Worm (Caenorhabditis elegans) whole organism, young adult: ENCODE measurements around the gene plk-1.

Experiments
- F57C9.4 ChIP-seq: sonication (generic microtip); optimal IDR thresholded peaks from 2 replicates; lab custom pipeline; 2017; ENCODE audit warnings: mild to moderate bottlenecking, missing genetic modification characterization, missing compliant biosample characterization
- Y53F4B.3 ChIP-seq: fragments of 200-800 bp; sonication (Bioruptor generic); IDR thresholded peaks from 2 replicates; pipeline ENCODE4 v1.3.6; 2022; ENCODE audit warnings: missing genetic modification reagents, missing genetic modification characterization, missing compliant biosample characterization
- attf-3 ChIP-seq: fragments of 200-800 bp; sonication (Bioruptor generic); conservative IDR thresholded peaks from 2 replicates; pipeline ENCODE4 v1.3.6; 2022; ENCODE audit warnings: missing genetic modification reagents, missing genetic modification characterization, missing compliant biosample characterization
- attf-6 ChIP-seq: fragments of 200-800 bp; sonication (Bioruptor generic); IDR thresholded peaks from 2 replicates; pipeline ENCODE4 v1.3.6; 2022; ENCODE audit warnings: missing genetic modification reagents, missing genetic modification characterization, missing compliant biosample characterization
- dpl-1 ChIP-seq: fragments of 150-350 bp; optimal IDR thresholded peaks from 2 replicates; lab custom pipeline; 2014; ENCODE audit warnings: missing biosample characterization, missing genetic modification reagents, missing genetic modification characterization
- mes-4 ChIP-seq: sonication (generic microtip); optimal IDR thresholded peaks from 2 replicates; lab custom pipeline; 2016; ENCODE audit warnings: missing genotype, missing genetic modification characterization, missing compliant biosample characterization
- rec-8 ChIP-seq, 2 experiments: sonication (generic microtip); optimal IDR thresholded peaks; 2 replicates each; lab custom pipeline; 2016; ENCODE audit warnings: mild to moderate bottlenecking in 2 of 2, missing genetic modification characterization in 2 of 2, missing genetic modification reagents in 2 of 2, missing genotype in 2 of 2, missing biosample characterization in 1 of 2, missing compliant biosample characterization in 1 of 2, moderate library complexity in 1 of 2
- sdz-38 ChIP-seq: sonication (generic microtip); optimal IDR thresholded peaks from 2 replicates; lab custom pipeline; 2016; ENCODE audit warnings: missing genotype, missing genetic modification characterization, missing compliant biosample characterization
- snpc-4 ChIP-seq, 5 experiments: fragments of 150-350 bp in 1 of 5; sonication (generic microtip) in 4 of 5; optimal IDR thresholded peaks; 2 replicates each; lab custom pipeline; 2014 to 2018; ENCODE audit warnings: missing genetic modification characterization in 5 of 5, missing biosample characterization in 3 of 5, antibody characterized with exemption in 2 of 5, mild to moderate bottlenecking in 2 of 5, missing compliant biosample characterization in 2 of 5, missing genotype in 2 of 5, moderate library complexity in 2 of 5, missing genetic modification reagents in 1 of 5
- ztf-26 ChIP-seq: sonication (generic microtip); optimal IDR thresholded peaks from 2 replicates; lab custom pipeline; 2017; ENCODE audit warnings: missing genetic modification characterization, missing compliant biosample characterization

DNA sequence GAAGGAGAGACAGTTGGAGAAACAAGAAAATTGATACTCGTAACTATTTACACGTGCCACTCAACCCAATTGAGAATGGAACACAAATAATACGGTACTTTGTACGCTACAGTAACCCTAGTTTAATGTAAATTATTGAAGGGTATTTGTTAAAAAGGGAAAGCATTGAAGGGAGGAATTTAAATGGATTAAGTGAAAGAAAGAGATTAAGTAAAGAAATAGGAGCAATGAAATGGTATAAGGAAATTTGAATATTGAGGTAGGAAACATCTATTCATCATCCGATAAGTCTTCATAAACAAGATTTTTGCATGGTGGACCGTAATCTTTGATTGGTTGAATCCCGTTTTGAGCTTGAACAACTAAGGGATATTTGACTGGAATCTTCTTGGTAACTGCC is 10.2 kb downstream of the plk-1 start:
- TF ChIP-seq dpl-1: no peak
- TF ChIP-seq Y53F4B.3 (GFP tag; lab: Robert Waterston, UW): no peak
- no peak for TF ChIP-seq ztf-26 (tag; lab: Kevin White, UChicago)
- TF ChIP-seq F57C9.4 (tag; lab: Kevin White, UChicago): no peak
- TF ChIP-seq rec-8 (tag; optimal IDR thresholded peaks at IDR 0.05; lab: Kevin White, UChicago): no peak
- no peak for TF ChIP-seq sdz-38 (tag; lab: Kevin White, UChicago)
- no peak for TF ChIP-seq attf-3 (GFP tag; lab: Robert Waterston, UW)
- no peak for TF ChIP-seq attf-6 (GFP tag; lab: Robert Waterston, UW)
- no peak for TF ChIP-seq snpc-4 (GFP tag; optimal IDR thresholded peaks at IDR 0.05; lab: Kevin White, UChicago)
- TF ChIP-seq snpc-4 (tag; optimal IDR thresholded peaks at IDR 0.05; lab: Kevin White, UChicago): no peak
- no peak for TF ChIP-seq mes-4 (tag; lab: Kevin White, UChicago)
